Worm (Caenorhabditis elegans) whole organism, early embryonic: ENCODE results near the gene sdz-10.

Experiments used
- B0310.2 ChIP-seq: sonication (generic microtip); optimal IDR thresholded peaks from 2 replicates; lab custom pipeline; 2016; ENCODE audit warnings: mild to moderate bottlenecking, missing genetic modification characterization, missing compliant biosample characterization
- F13C5.2 ChIP-seq: sonication (generic microtip); optimal IDR thresholded peaks from 2 replicates; lab custom pipeline; 2017; ENCODE audit warnings: mild to moderate bottlenecking, missing genetic modification characterization, inconsistent platforms, missing compliant biosample characterization
- aly-1 ChIP-seq: sonication (generic microtip); optimal IDR thresholded peaks from 2 replicates; lab custom pipeline; 2016; ENCODE audit warnings: missing genetic modification characterization, missing compliant biosample characterization
- ama-1 ChIP-seq: fragments of 150-350 bp; optimal IDR thresholded peaks from 2 replicates; lab custom pipeline; 2014
- ceh-13 ChIP-seq: fragments of 200-800 bp; sonication (Bioruptor generic); optimal IDR thresholded peaks from 2 replicates; lab custom pipeline; 2018; ENCODE audit warnings: mild to moderate bottlenecking, missing genetic modification characterization, missing compliant biosample characterization
- ceh-36 ChIP-seq: sonication (generic microtip); optimal IDR thresholded peaks from 2 replicates; lab custom pipeline; 2016; ENCODE audit warnings: missing genetic modification characterization, inconsistent platforms, missing compliant biosample characterization
- ets-7 ChIP-seq: sonication (generic microtip); optimal IDR thresholded peaks from 2 replicates; lab custom pipeline; 2016; ENCODE audit warnings: missing genotype, missing genetic modification characterization, missing compliant biosample characterization
- flt-1 ChIP-seq: fragments of 200-800 bp; sonication (Bioruptor generic); IDR thresholded peaks from 2 replicates; pipeline ENCODE4 v1.3.6; 2022; ENCODE audit warnings: missing genetic modification characterization, missing compliant biosample characterization
- hmbx-1 ChIP-seq: sonication (generic microtip); optimal IDR thresholded peaks from 2 replicates; lab custom pipeline; 2016; ENCODE audit warnings: mild to moderate bottlenecking, missing genetic modification characterization, missing compliant biosample characterization
- hmg-4 ChIP-seq: fragments of 200-800 bp; sonication (Bioruptor generic); optimal IDR thresholded peaks from 2 replicates; lab custom pipeline; 2018; ENCODE audit warnings: mild to moderate bottlenecking, missing genetic modification characterization, missing compliant biosample characterization
- hnd-1 ChIP-seq: sonication (generic microtip); optimal IDR thresholded peaks from 2 replicates; lab custom pipeline; 2016; ENCODE audit warnings: missing genetic modification characterization, missing compliant biosample characterization
- pes-1 ChIP-seq: fragments of 200-800 bp; sonication (Bioruptor generic); IDR thresholded peaks from 2 replicates; pipeline ENCODE4 v1.3.6; 2022; ENCODE audit warnings: missing genetic modification reagents, missing genetic modification characterization, missing compliant biosample characterization
- scrt-1 ChIP-seq: fragments of 200-800 bp; sonication (Bioruptor generic); IDR thresholded peaks from 2 replicates; pipeline ENCODE4 v1.3.6; 2022; ENCODE audit warnings: missing genetic modification characterization, missing compliant biosample characterization
- sea-1 ChIP-seq: fragments of 200-800 bp; sonication (Bioruptor generic); conservative IDR thresholded peaks from 2 replicates; pipeline ENCODE4 v1.3.6; 2022; ENCODE audit warnings: missing genetic modification characterization, missing compliant biosample characterization
- tbx-11 ChIP-seq: fragments of 200-800 bp; sonication (Bioruptor generic); IDR thresholded peaks from 2 replicates; pipeline ENCODE4 v1.3.6; 2022; ENCODE audit warnings: missing genetic modification characterization, missing compliant biosample characterization
- tbx-37 ChIP-seq: fragments of 200-800 bp; sonication (Bioruptor generic); conservative IDR thresholded peaks from 2 replicates; pipeline ENCODE4 v1.3.6; 2022; ENCODE audit warnings: missing genetic modification reagents, missing genetic modification characterization, missing compliant biosample characterization
- tra-4 ChIP-seq: sonication (generic microtip); optimal IDR thresholded peaks from 2 replicates; lab custom pipeline; 2017; ENCODE audit warnings: missing genetic modification characterization, missing compliant biosample characterization

sdz-10 gene

ce11 chrII:2772166-2772565, at the start of gene sdz-10:
sdz-10 (minus strand) TSS chrII:2772266.
- TF ChIP-seq pes-1 (GFP tag; lab: Robert Waterston, UW) (no peak), ama-1 (lab: Kevin White, UChicago) (no peak), B0310.2 (tag; lab: Kevin White, UChicago) (no peak), scrt-1 (GFP tag; lab: Robert Waterston, UW) (no peak), ceh-36 (tag; lab: Kevin White, UChicago) (no peak), ets-7 (no peak)

- TF ChIP-seq aly-1 (tag; lab: Kevin White, UChicago) (no peak), ama-1 (lab: Kevin White, UChicago) (no peak), tbx-11 (GFP tag; lab: Robert Waterston, UW) (no peak), sea-1 (GFP tag; lab: Robert Waterston, UW) (no peak), tbx-37 (no peak), hmbx-1 (tag; lab: Kevin White, UChicago) (no peak), flt-1 (GFP tag; lab: Robert Waterston, UW) (no peak), hmg-4 (GFP tag; lab: Kevin White, UChicago) (no peak), ceh-13 (no peak), ets-7 (no peak), hnd-1 (tag; lab: Kevin White, UChicago) (no peak), pes-1 (GFP tag; lab: Robert Waterston, UW) (no peak), F13C5.2 (tag; lab: Kevin White, UChicago) (no peak), ceh-36 (tag; lab: Kevin White, UChicago) (no peak)
Measured at ce11 chrII:2816676-2817075, 44.6 kb upstream of the sdz-10 start, which contains the start of gene set-13. set-13 (plus strand) TSS chrII:2816976.

ce11 chrII:2815444-2815843, 43.4 kb upstream of the sdz-10 start, which contains the start of gene K12H6.2:
K12H6.2 (minus strand) TSS chrII:2815544.
- TF ChIP-seq ceh-13, result no peak
- TF ChIP-seq hmg-4 (GFP tag; lab: Kevin White, UChicago), result no peak
- no peak for TF ChIP-seq scrt-1 (GFP tag; lab: Robert Waterston, UW)
- no peak for TF ChIP-seq F13C5.2 (tag; lab: Kevin White, UChicago)

DNA sequence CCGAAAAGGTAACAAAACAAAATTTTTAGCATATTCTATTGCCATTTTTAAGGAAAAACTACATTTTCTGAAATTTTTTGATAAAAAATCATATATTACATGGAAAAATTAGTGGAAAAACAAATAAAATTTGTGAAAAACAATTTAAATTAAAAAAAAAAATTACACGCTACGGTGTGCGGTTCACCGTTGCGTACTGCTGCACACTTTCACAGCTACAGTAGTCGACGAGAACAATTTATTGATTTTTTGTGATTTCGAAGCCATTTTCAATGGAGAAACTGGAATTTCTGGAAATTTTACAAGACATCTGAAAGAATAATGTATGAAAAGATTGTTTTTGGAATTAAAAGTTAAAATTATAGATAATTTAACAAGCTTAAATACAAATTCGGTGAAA, 43.0 kb upstream of the sdz-10 start:
- TF ChIP-seq aly-1 (tag; lab: Kevin White, UChicago) (no peak), flt-1 (GFP tag; lab: Robert Waterston, UW) (no peak), tra-4 (tag; lab: Kevin White, UChicago) (no peak), sea-1 (GFP tag; lab: Robert Waterston, UW) (no peak), scrt-1 (GFP tag; lab: Robert Waterston, UW) (no peak), ceh-13 (no peak)

- TF ChIP-seq hnd-1 (tag; lab: Kevin White, UChicago) (no peak), tbx-37 (no peak), sea-1 (GFP tag; lab: Robert Waterston, UW) (no peak), aly-1 (tag; lab: Kevin White, UChicago) (no peak), ama-1 (lab: Kevin White, UChicago) (no peak), hmg-4 (GFP tag; lab: Kevin White, UChicago) (no peak), ceh-13 (no peak), hmbx-1 (tag; lab: Kevin White, UChicago) (no peak), tbx-11 (GFP tag; lab: Robert Waterston, UW) (no peak), flt-1 (GFP tag; lab: Robert Waterston, UW) (no peak), B0310.2 (tag; lab: Kevin White, UChicago) (no peak), pes-1 (GFP tag; lab: Robert Waterston, UW) (no peak), scrt-1 (GFP tag; lab: Robert Waterston, UW) (no peak), ceh-36 (tag; lab: Kevin White, UChicago) (no peak), F13C5.2 (tag; lab: Kevin White, UChicago) (no peak), ets-7 (no peak), tra-4 (tag; lab: Kevin White, UChicago) (no peak)
Measured at ce11 chrII:2807674-2808206, 35.7 kb upstream of the sdz-10 start, which contains the start of gene K12H6.12. K12H6.12 (plus strand) TSS chrII:2808156.

DNA sequence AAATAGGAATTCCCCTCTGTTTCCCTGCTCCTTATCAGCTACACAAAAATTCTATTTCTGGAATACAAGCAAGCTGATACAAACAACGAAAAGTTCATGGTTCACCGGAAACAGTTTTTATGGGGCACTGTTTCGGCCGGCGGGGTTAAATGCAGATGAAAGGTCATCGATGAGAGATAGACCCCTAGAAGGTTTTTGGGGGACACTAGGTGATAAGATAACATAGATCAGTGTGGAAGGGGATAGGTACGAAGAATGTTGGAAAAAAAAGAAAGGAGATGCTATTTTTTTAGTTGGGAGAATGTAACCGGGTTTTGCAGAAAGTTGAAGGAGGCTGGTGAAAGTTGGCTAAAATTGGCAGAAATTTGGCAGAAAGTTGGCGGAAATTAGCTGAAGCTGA, 33.5 kb upstream of the sdz-10 start:
- TF ChIP-seq sea-1 (GFP tag; lab: Robert Waterston, UW), result no peak
- TF ChIP-seq pes-1 (GFP tag; lab: Robert Waterston, UW), result no peak
- TF ChIP-seq ceh-36 (tag; lab: Kevin White, UChicago), result no peak
- TF ChIP-seq F13C5.2 (tag; lab: Kevin White, UChicago), result no peak
- TF ChIP-seq hmbx-1 (tag; lab: Kevin White, UChicago), result no peak
- no peak for TF ChIP-seq ama-1 (lab: Kevin White, UChicago)
- no peak for TF ChIP-seq tbx-37
- TF ChIP-seq B0310.2 (tag; lab: Kevin White, UChicago), result no peak
- no peak for TF ChIP-seq ets-7

DNA sequence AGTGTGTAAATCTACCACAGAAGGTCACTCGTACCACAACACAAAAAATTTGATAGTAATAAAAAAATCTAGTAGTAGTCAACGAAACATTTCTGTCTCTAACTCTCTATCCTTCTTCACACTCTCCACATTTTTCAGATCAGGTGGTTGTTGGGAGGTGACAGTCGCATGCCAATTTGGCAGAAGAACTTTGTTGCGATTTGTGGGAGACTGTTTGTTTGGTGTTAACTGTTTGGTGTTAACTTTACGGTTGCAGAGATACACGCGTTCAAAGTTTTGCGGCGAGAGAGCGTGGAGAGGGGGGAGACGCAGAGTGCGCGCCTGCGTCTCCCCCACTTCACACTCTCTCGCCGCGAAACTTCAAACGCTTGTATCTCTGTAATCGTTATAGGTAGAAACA, 32.9 kb upstream of the sdz-10 start:
- TF ChIP-seq ceh-13, result no peak
- no peak for TF ChIP-seq hmg-4 (GFP tag; lab: Kevin White, UChicago)
- no peak for TF ChIP-seq tbx-37
- TF ChIP-seq tra-4 (tag; lab: Kevin White, UChicago), result no peak
- TF ChIP-seq aly-1 (tag; lab: Kevin White, UChicago), result no peak
- no peak for TF ChIP-seq ama-1 (lab: Kevin White, UChicago)
- no peak for TF ChIP-seq sea-1 (GFP tag; lab: Robert Waterston, UW)
- TF ChIP-seq hnd-1 (tag; lab: Kevin White, UChicago), result no peak
- TF ChIP-seq scrt-1 (GFP tag; lab: Robert Waterston, UW), result no peak
- no peak for TF ChIP-seq B0310.2 (tag; lab: Kevin White, UChicago)
- TF ChIP-seq F13C5.2 (tag; lab: Kevin White, UChicago), result no peak
- TF ChIP-seq hmbx-1 (tag; lab: Kevin White, UChicago), result no peak
- no peak for TF ChIP-seq pes-1 (GFP tag; lab: Robert Waterston, UW)
- TF ChIP-seq tbx-11 (GFP tag; lab: Robert Waterston, UW), result no peak
